Fruit fly (Drosophila melanogaster) whole organism, embryonic: Measurements from ENCODE around the gene Fancd2.

ENCODE experiments used
- Adf1 ChIP-seq: fragments of 200-800 bp; sonication (Bioruptor generic); IDR thresholded peaks from 2 replicates; pipeline ENCODE4 v1.3.6; 2022; ENCODE audit warnings: missing biosample characterization, missing genetic modification characterization
- CG10959 ChIP-seq: fragments of 200-800 bp; sonication (Bioruptor generic); IDR thresholded peaks from 2 replicates; pipeline ENCODE4 v1.3.6; 2022; ENCODE audit warnings: missing biosample characterization, missing genetic modification characterization
- CG11696 ChIP-seq: fragments of 200-800 bp; sonication (Bioruptor generic); IDR thresholded peaks from 2 replicates; pipeline ENCODE4 v1.3.6; 2022; ENCODE audit warnings: missing biosample characterization, missing genetic modification characterization
- CG12071 ChIP-seq: fragments of 200-800 bp; sonication (Bioruptor generic); optimal IDR thresholded peaks from 3 replicates; lab custom pipeline; 2018; ENCODE audit warnings: missing biosample characterization, mild to moderate bottlenecking, missing genetic modification characterization
- CG12769 ChIP-seq: fragments of 200-800 bp; sonication (Bioruptor generic); optimal IDR thresholded peaks from 2 replicates; lab custom pipeline; 2019; ENCODE audit warnings: missing biosample characterization, mild to moderate bottlenecking, missing genetic modification characterization, moderate library complexity
- CG13894 ChIP-seq: fragments of 200-800 bp; sonication (Bioruptor generic); optimal IDR thresholded peaks from 3 replicates; lab custom pipeline; 2018; ENCODE audit warnings: missing biosample characterization, mild to moderate bottlenecking, missing genetic modification characterization, moderate library complexity
- CG17385 ChIP-seq: fragments of 200-800 bp; sonication (Bioruptor generic); optimal IDR thresholded peaks from 3 replicates; lab custom pipeline; 2018; ENCODE audit warnings: missing biosample characterization, mild to moderate bottlenecking, missing genetic modification characterization
- CG2199 ChIP-seq: fragments of 200-800 bp; sonication (Bioruptor generic); IDR thresholded peaks from 3 replicates; pipeline ENCODE4 v1.3.6; 2022; ENCODE audit warnings: missing biosample characterization, missing genetic modification characterization
- CG2712 ChIP-seq: fragments of 200-800 bp; optimal IDR thresholded peaks from 3 replicates; lab custom pipeline; 2019; ENCODE audit warnings: missing biosample characterization, mild to moderate bottlenecking, missing genetic modification characterization, moderate library complexity
- CG30403 ChIP-seq: fragments of 200-800 bp; sonication (Bioruptor generic); optimal IDR thresholded peaks from 3 replicates; lab custom pipeline; 2016; ENCODE audit warnings: missing biosample characterization, missing genetic modification characterization
- CG4424 ChIP-seq: fragments of 200-800 bp; sonication (Bioruptor generic); optimal IDR thresholded peaks from 3 replicates; lab custom pipeline; 2016; ENCODE audit warnings: missing biosample characterization, missing genetic modification characterization
- CG5245 ChIP-seq: fragments of 200-800 bp; sonication (Bioruptor generic); optimal IDR thresholded peaks from 3 replicates; lab custom pipeline; 2016; ENCODE audit warnings: missing biosample characterization, missing genetic modification characterization
- CG7786 ChIP-seq: fragments of 200-800 bp; sonication (Bioruptor generic); optimal IDR thresholded peaks from 2 replicates; lab custom pipeline; 2016; ENCODE audit warnings: missing biosample characterization, missing genetic modification characterization
- CG8478 ChIP-seq: fragments of >200 bp; optimal IDR thresholded peaks from 2 replicates; lab custom pipeline; 2018
- CG8944 ChIP-seq: fragments of 200-800 bp; sonication (Bioruptor generic); optimal IDR thresholded peaks from 3 replicates; lab custom pipeline; 2016; ENCODE audit warnings: missing biosample characterization, missing genetic modification characterization
- CG9727 ChIP-seq: fragments of 200-800 bp; sonication (Bioruptor generic); optimal IDR thresholded peaks from 3 replicates; lab custom pipeline; 2017; ENCODE audit warnings: missing biosample characterization, mild to moderate bottlenecking, missing genetic modification characterization
- Deaf1 ChIP-seq: fragments of 200-800 bp; optimal IDR thresholded peaks from 3 replicates; lab custom pipeline; 2019; ENCODE audit warnings: missing biosample characterization, mild to moderate bottlenecking, missing genetic modification characterization, moderate library complexity
- Max ChIP-seq: fragments of 200-800 bp; sonication (Bioruptor generic); optimal IDR thresholded peaks from 2 replicates; lab custom pipeline; 2016; ENCODE audit warnings: missing biosample characterization, mild to moderate bottlenecking, missing genetic modification characterization
- NC2β ChIP-seq: fragments of 200-800 bp; sonication (Bioruptor generic); optimal IDR thresholded peaks from 2 replicates; lab custom pipeline; 2016; ENCODE audit warnings: missing biosample characterization, missing genetic modification characterization
- NFAT ChIP-seq: fragments of 200-800 bp; sonication (Bioruptor generic); IDR thresholded peaks from 2 replicates; pipeline ENCODE4 v1.3.6; 2022; ENCODE audit warnings: missing biosample characterization, missing genetic modification characterization
- Oaz ChIP-seq: fragments of 200-800 bp; sonication (Bioruptor generic); IDR thresholded peaks from 2 replicates; pipeline ENCODE4 v1.3.6; 2022; ENCODE audit warnings: missing biosample characterization, missing genetic modification characterization
- Rx ChIP-seq: fragments of 200-800 bp; sonication (Bioruptor generic); IDR thresholded peaks from 2 replicates; pipeline ENCODE4 v1.3.6; 2022; ENCODE audit warnings: missing biosample characterization, missing genetic modification characterization
- Six4 ChIP-seq: fragments of 200-800 bp; sonication (Bioruptor generic); optimal IDR thresholded peaks from 2 replicates; lab custom pipeline; 2016; ENCODE audit warnings: missing biosample characterization, missing genetic modification characterization
- Xrp1 ChIP-seq: fragments of 200-800 bp; sonication (Bioruptor generic); IDR thresholded peaks from 2 replicates; pipeline ENCODE4 v1.3.6; 2022; ENCODE audit warnings: missing biosample characterization, missing genetic modification characterization
- btn ChIP-seq: fragments of 200-800 bp; sonication (Bioruptor generic); optimal IDR thresholded peaks from 2 replicates; lab custom pipeline; 2016; ENCODE audit warnings: missing biosample characterization, missing genetic modification characterization
- crp ChIP-seq, 2 experiments: fragments of 200-800 bp; sonication (Bioruptor generic); optimal IDR thresholded peaks; 2 replicates in 1 of 2; 3 replicates in 1 of 2; lab custom pipeline; 2017; ENCODE audit warnings: missing biosample characterization in 2 of 2, missing genetic modification characterization in 2 of 2, mild to moderate bottlenecking in 1 of 2, moderate library complexity in 1 of 2
- dan ChIP-seq: fragments of 200-800 bp; sonication (Bioruptor generic); IDR thresholded peaks from 2 replicates; pipeline ENCODE4 v1.3.6; 2022; ENCODE audit warnings: missing biosample characterization, missing genetic modification characterization
- dati ChIP-seq: fragments of 200-800 bp; sonication (Bioruptor generic); IDR thresholded peaks from 2 replicates; pipeline ENCODE4 v1.3.6; 2022; ENCODE audit warnings: missing biosample characterization, missing genetic modification characterization
- fd64A ChIP-seq: fragments of 200-800 bp; sonication (Bioruptor generic); optimal IDR thresholded peaks from 3 replicates; lab custom pipeline; 2018; ENCODE audit warnings: missing biosample characterization, mild to moderate bottlenecking, missing genetic modification characterization
- fd96Cb ChIP-seq: fragments of 200-800 bp; sonication (Bioruptor generic); optimal IDR thresholded peaks from 2 replicates; lab custom pipeline; 2018; ENCODE audit warnings: missing biosample characterization, mild to moderate bottlenecking, missing genetic modification characterization, moderate library complexity
- gcm ChIP-seq: fragments of 200-800 bp; sonication (Bioruptor generic); optimal IDR thresholded peaks from 2 replicates; lab custom pipeline; 2019; ENCODE audit warnings: missing biosample characterization, mild to moderate bottlenecking, missing genetic modification characterization, moderate library complexity
- gsb ChIP-seq: fragments of 200-800 bp; sonication (Bioruptor generic); IDR thresholded peaks from 2 replicates; pipeline ENCODE4 v1.3.6; 2022; ENCODE audit warnings: missing biosample characterization, missing genetic modification characterization
- ham ChIP-seq: fragments of 200-800 bp; sonication (Bioruptor generic); IDR thresholded peaks from 2 replicates; pipeline ENCODE4 v1.3.6; 2022; ENCODE audit warnings: missing biosample characterization, missing genetic modification characterization
- hbn ChIP-seq: fragments of 200-800 bp; sonication (Bioruptor generic); IDR thresholded peaks from 2 replicates; pipeline ENCODE4 v1.3.6; 2022; ENCODE audit warnings: missing biosample characterization, missing genetic modification characterization; ENCODE audit not compliant: partially characterized antibody
- lab ChIP-seq: fragments of 200-800 bp; sonication (Bioruptor generic); optimal IDR thresholded peaks from 3 replicates; lab custom pipeline; 2017; ENCODE audit warnings: missing biosample characterization, missing genetic modification characterization, mild to moderate bottlenecking, moderate library complexity, missing genetic modification reagents
- lov ChIP-seq, 2 experiments: fragments of 200-800 bp in 1 of 2; fragments of >200 bp in 1 of 2; sonication (Bioruptor generic) in 1 of 2; IDR thresholded peaks in 1 of 2; optimal IDR thresholded peaks in 1 of 2; 2 replicates in 1 of 2; 3 replicates in 1 of 2; pipeline versions ENCODE4 v1.3.6 to Lab custom; 2017 to 2022; ENCODE audit warnings: missing biosample characterization in 1 of 2, missing genetic modification characterization in 1 of 2
- pan ChIP-seq, 4 experiments: fragments of >200 bp in 3 of 4; fragments of 200-800 bp in 1 of 4; sonication (Bioruptor generic) in 1 of 4; optimal IDR thresholded peaks in 3 of 4; IDR thresholded peaks in 1 of 4; 2 replicates each; pipeline versions ENCODE4 v1.3.6 to Lab custom; 2017 to 2022; ENCODE audit warnings: missing biosample characterization in 2 of 4, missing genetic modification characterization in 2 of 4, mixed read lengths in 1 of 4
- pnt ChIP-seq: fragments of 200-800 bp; sonication (Bioruptor generic); optimal IDR thresholded peaks from 3 replicates; lab custom pipeline; 2016; ENCODE audit warnings: missing biosample characterization, missing genetic modification characterization
- prd ChIP-seq, 3 experiments: fragments of >200 bp in 2 of 3; fragments of 200-800 bp in 1 of 3; sonication (Bioruptor generic) in 1 of 3; optimal IDR thresholded peaks in 2 of 3; IDR thresholded peaks in 1 of 3; 2 replicates in 2 of 3; 3 replicates in 1 of 3; pipeline versions ENCODE4 v1.3.6 to Lab custom; 2017 to 2022; ENCODE audit warnings: missing biosample characterization in 1 of 3, missing genetic modification characterization in 1 of 3
- pum ChIP-seq: fragments of 200-800 bp; sonication (Bioruptor generic); optimal IDR thresholded peaks from 2 replicates; lab custom pipeline; 2016; ENCODE audit warnings: missing biosample characterization, missing genetic modification characterization
- pzg ChIP-seq: fragments of 200-800 bp; sonication (Bioruptor generic); optimal IDR thresholded peaks from 3 replicates; lab custom pipeline; 2018; ENCODE audit warnings: missing biosample characterization, mild to moderate bottlenecking, missing genetic modification characterization, moderate library complexity
- ro ChIP-seq: fragments of 200-800 bp; sonication (Bioruptor generic); IDR thresholded peaks from 2 replicates; pipeline ENCODE4 v1.3.6; 2022; ENCODE audit warnings: missing biosample characterization, missing genetic modification characterization
- sd ChIP-seq: fragments of 200-800 bp; sonication (Bioruptor generic); optimal IDR thresholded peaks from 3 replicates; lab custom pipeline; 2018; ENCODE audit warnings: missing biosample characterization, mild to moderate bottlenecking, missing genetic modification characterization, moderate library complexity
- sim ChIP-seq: fragments of 200-800 bp; sonication (Bioruptor generic); IDR thresholded peaks from 2 replicates; pipeline ENCODE4 v1.3.6; 2022; ENCODE audit warnings: missing biosample characterization, missing genetic modification characterization
- tap ChIP-seq: fragments of 200-800 bp; optimal IDR thresholded peaks from 3 replicates; lab custom pipeline; 2019; ENCODE audit warnings: missing biosample characterization, mild to moderate bottlenecking, missing genetic modification characterization, moderate library complexity
- tin ChIP-seq: fragments of 200-800 bp; sonication (Bioruptor generic); optimal IDR thresholded peaks from 3 replicates; lab custom pipeline; 2016; ENCODE audit warnings: missing biosample characterization, missing genetic modification characterization
- tio ChIP-seq: fragments of 200-800 bp; sonication (Bioruptor generic); optimal IDR thresholded peaks from 2 replicates; lab custom pipeline; 2017; ENCODE audit warnings: missing biosample characterization, missing genetic modification characterization, inconsistent platforms
- wdn ChIP-seq: fragments of 200-800 bp; sonication (Bioruptor generic); IDR thresholded peaks from 2 replicates; pipeline ENCODE4 v1.3.6; 2022; ENCODE audit warnings: missing biosample characterization, missing genetic modification characterization

Fancd2 gene

dm6 chr3R:20828520-20829415 lies 12.8 kb upstream of the Fancd2 start (continued):
- TF ChIP-seq NFAT (GFP tag; lab: Robert Waterston, UW) (peak; percentile 60), pum (GFP tag; lab: Kevin White, UChicago) (no peak), gcm (GFP tag; lab: Kevin White, UChicago) (no peak), dan (no peak), ham (GFP tag; lab: Robert Waterston, UW) (no peak), CG30403 (GFP tag; lab: Kevin White, UChicago) (no peak), CG2199 (no peak; the same call in 2 of the 3 replicates), fd64A (GFP tag; lab: Kevin White, UChicago) (no peak), crp (GFP tag; optimal IDR thresholded peaks at IDR 0.05; lab: Kevin White, UChicago) (peak in 1 of 2 experiments; percentile 10), pnt (GFP tag; lab: Kevin White, UChicago) (no peak), gsb (GFP tag; lab: Robert Waterston, UW) (no peak), tio (GFP tag; lab: Kevin White, UChicago) (no peak), prd (optimal IDR thresholded peaks at IDR 0.05; lab: Kevin White, UChicago) (no peak), prd (GFP tag; IDR thresholded peaks at IDR 0.05; lab: Robert Waterston, UW) (peak; percentile 33; the same call in 2 of the 3 replicates), wdn (no peak), lov (optimal IDR thresholded peaks at IDR 0.05; lab: Kevin White, UChicago) (no peak), lov (GFP tag; IDR thresholded peaks at IDR 0.05; lab: Robert Waterston, UW) (0 out of 3 replicates have a peak, but pooled peaks have one; percentile 35), CG2712 (no peak), CG7786 (GFP tag; lab: Kevin White, UChicago) (no peak), Rx (no peak), dati (GFP tag; lab: Robert Waterston, UW) (no peak), CG8944 (GFP tag; lab: Kevin White, UChicago) (no peak), CG8478 (lab: Kevin White, UChicago) (no peak), CG17385 (no peak), CG9727 (GFP tag; lab: Kevin White, UChicago) (no peak), CG13894 (peak; percentile 17), CG4424 (no peak), Oaz (no peak), sim (GFP tag; lab: Robert Waterston, UW) (no peak), CG12769 (tag; lab: Kevin White, UChicago) (peak; percentile 78), Deaf1 (tag; lab: Kevin White, UChicago) (peak; percentile 18), btn (GFP tag; lab: Kevin White, UChicago) (no peak), CG12071 (GFP tag; lab: Kevin White, UChicago) (no peak), ro (GFP tag; lab: Robert Waterston, UW) (no peak), Six4 (GFP tag; lab: Kevin White, UChicago) (no peak), tin (GFP tag; lab: Kevin White, UChicago) (no peak), hbn (GFP tag; lab: Robert Waterston, UW) (no peak), Adf1 (GFP tag; lab: Robert Waterston, UW) (peak; percentile 72), CG10959 (GFP tag; lab: Robert Waterston, UW) (no peak), NC2β (GFP tag; lab: Kevin White, UChicago) (no peak), pan (optimal IDR thresholded peaks at IDR 0.05; lab: Kevin White, UChicago) (no peak), pan (GFP tag; optimal IDR thresholded peaks at IDR 0.05 in 1 of 2, IDR thresholded peaks at IDR 0.05 in 1 of 2) (no peak), sd (tag; lab: Kevin White, UChicago) (peak; percentile 45), tap (no peak), pzg (peak; percentile 4), CG5245 (GFP tag; lab: Kevin White, UChicago) (no peak), CG11696 (GFP tag; lab: Robert Waterston, UW) (no peak), Xrp1 (GFP tag; lab: Robert Waterston, UW) (no peak), lab (GFP tag; lab: Kevin White, UChicago) (no peak), fd96Cb (tag; lab: Kevin White, UChicago) (no peak), Max (GFP tag; lab: Kevin White, UChicago) (no peak)
